Fruit fly (Drosophila melanogaster) whole organism, pupa: ENCODE data around the gene CG43115.
A peak's percentile ranks its signal among the peaks of the same experiment; 100 is the strongest.

Experiments
- CG10348 ChIP-seq: fragments of 200-800 bp; sonication (Bioruptor generic); IDR thresholded peaks from 2 replicates; pipeline ENCODE4 v1.3.6; 2022; ENCODE audit warnings: missing biosample characterization, missing genetic modification characterization
- CG12605 ChIP-seq: fragments of 200-800 bp; sonication (Bioruptor generic); IDR thresholded peaks from 2 replicates; pipeline ENCODE4 v1.3.6; 2022; ENCODE audit warnings: missing biosample characterization, missing genetic modification characterization
- CG13204 ChIP-seq: fragments of 200-800 bp; sonication (Bioruptor generic); optimal IDR thresholded peaks from 2 replicates; lab custom pipeline; 2018; ENCODE audit warnings: missing biosample characterization, mild to moderate bottlenecking, missing genetic modification characterization, moderate library complexity
- CG14655 ChIP-seq: fragments of 200-800 bp; sonication (Bioruptor generic); optimal IDR thresholded peaks from 3 replicates; lab custom pipeline; 2017; ENCODE audit warnings: mild to moderate bottlenecking, missing biosample characterization, missing genetic modification reagents, missing genetic modification characterization
- CG15710 ChIP-seq: fragments of 200-800 bp; sonication (Bioruptor generic); optimal IDR thresholded peaks from 2 replicates; lab custom pipeline; 2018; ENCODE audit warnings: missing biosample characterization, mild to moderate bottlenecking, missing genetic modification characterization, moderate library complexity
- CG17806 ChIP-seq: fragments of 200-800 bp; sonication (Bioruptor generic); optimal IDR thresholded peaks from 2 replicates; lab custom pipeline; 2018; ENCODE audit warnings: missing biosample characterization, mild to moderate bottlenecking, missing genetic modification characterization, moderate library complexity
- CG32121 ChIP-seq: fragments of 200-800 bp; sonication (Bioruptor generic); IDR thresholded peaks from 2 replicates; pipeline ENCODE4 v1.3.6; 2022; ENCODE audit warnings: missing biosample characterization, missing genetic modification characterization
- CG34367 ChIP-seq: fragments of 200-800 bp; sonication (Bioruptor generic); optimal IDR thresholded peaks from 2 replicates; lab custom pipeline; 2018; ENCODE audit warnings: missing biosample characterization, mild to moderate bottlenecking, missing genetic modification characterization
- CG4496 ChIP-seq: fragments of 200-800 bp; sonication (Bioruptor generic); IDR thresholded peaks from 3 replicates; pipeline ENCODE4 v1.3.6; 2022; ENCODE audit warnings: missing biosample characterization, missing genetic modification characterization
- CG8159 ChIP-seq: fragments of 200-800 bp; sonication (Bioruptor generic); optimal IDR thresholded peaks from 3 replicates; lab custom pipeline; 2018; ENCODE audit warnings: missing biosample characterization, mild to moderate bottlenecking, missing genetic modification characterization, moderate library complexity
- CG8301 ChIP-seq: fragments of 200-800 bp; sonication (Bioruptor generic); optimal IDR thresholded peaks from 2 replicates; lab custom pipeline; 2018; ENCODE audit warnings: missing biosample characterization, mild to moderate bottlenecking, missing genetic modification characterization
- CG9948 ChIP-seq: fragments of 200-800 bp; sonication (Bioruptor generic); optimal IDR thresholded peaks from 2 replicates; lab custom pipeline; 2018; ENCODE audit warnings: missing biosample characterization, mild to moderate bottlenecking, missing genetic modification characterization, moderate library complexity
- D1 ChIP-seq: fragments of 200-800 bp; sonication (Bioruptor generic); optimal IDR thresholded peaks from 2 replicates; lab custom pipeline; 2018; ENCODE audit warnings: missing biosample characterization, mild to moderate bottlenecking, missing genetic modification characterization, moderate library complexity
- EcR ChIP-seq: fragments of 200-800 bp; sonication (Bioruptor generic); optimal IDR thresholded peaks from 3 replicates; lab custom pipeline; 2019; ENCODE audit warnings: missing biosample characterization, missing genetic modification characterization, mild to moderate bottlenecking, moderate library complexity, missing genetic modification reagents
- Ets98B ChIP-seq: fragments of 200-800 bp; sonication (Bioruptor generic); IDR thresholded peaks from 2 replicates; pipeline ENCODE4 v1.3.6; 2022; ENCODE audit warnings: missing biosample characterization, missing genetic modification characterization
- Pif1A ChIP-seq: fragments of 200-800 bp; sonication (Bioruptor generic); optimal IDR thresholded peaks from 3 replicates; lab custom pipeline; 2016; ENCODE audit warnings: missing biosample characterization, missing genetic modification characterization
- Pif1B ChIP-seq: fragments of 200-800 bp; sonication (Bioruptor generic); optimal IDR thresholded peaks from 3 replicates; lab custom pipeline; 2016; ENCODE audit warnings: missing biosample characterization, missing genetic modification characterization
- Snoo ChIP-seq: fragments of 200-800 bp; sonication (Bioruptor generic); optimal IDR thresholded peaks from 3 replicates; lab custom pipeline; 2017; ENCODE audit warnings: missing biosample characterization, mild to moderate bottlenecking, missing genetic modification characterization, inconsistent platforms
- fd96Ca ChIP-seq: fragments of 200-800 bp; sonication (Bioruptor generic); IDR thresholded peaks from 3 replicates; pipeline ENCODE4 v1.3.6; 2022; ENCODE audit warnings: missing biosample characterization, missing genetic modification characterization
- gl ChIP-seq: fragments of 200-800 bp; sonication (Bioruptor generic); optimal IDR thresholded peaks from 2 replicates; lab custom pipeline; 2018; ENCODE audit warnings: missing biosample characterization, mild to moderate bottlenecking, missing genetic modification characterization
- rn ChIP-seq: fragments of 200-800 bp; sonication (Bioruptor generic); IDR thresholded peaks from 2 replicates; pipeline ENCODE4 v1.3.6; 2022; ENCODE audit warnings: missing biosample characterization, missing genetic modification characterization

The CG43115 gene

dm6 chrX:6029015-6029414 lies 37.2 kb downstream of the CG43115 start:
- TF ChIP-seq rn (GFP tag; lab: Robert Waterston, UW) (no peak), CG8301 (tag; lab: Kevin White, UChicago) (no peak), CG12605 (no peak), D1 (tag; lab: Kevin White, UChicago) (no peak), CG4496 (GFP tag; lab: Robert Waterston, UW) (no peak), CG10348 (GFP tag; lab: Robert Waterston, UW) (no peak), CG15710 (no peak), CG17806 (no peak), CG13204 (GFP tag; lab: Kevin White, UChicago) (no peak), CG14655 (GFP tag; lab: Kevin White, UChicago) (no peak), Snoo (tag; lab: Kevin White, UChicago) (no peak), EcR (no peak)

dm6 chrX:6027846-6028245 lies 38.4 kb downstream of the CG43115 start:
- peak; percentile 51; the same call in 1 of the 2 replicates for TF ChIP-seq CG32121 (GFP tag; lab: Robert Waterston, UW)
- TF ChIP-seq rn (GFP tag; lab: Robert Waterston, UW): 0 out of 2 replicates have a peak, but pooled peaks have one; percentile 16
- TF ChIP-seq Ets98B (GFP tag; lab: Robert Waterston, UW): peak; percentile 72
- no peak for TF ChIP-seq CG10348 (GFP tag; lab: Robert Waterston, UW)
- TF ChIP-seq CG34367 (tag; lab: Kevin White, UChicago): peak; percentile 56
- peak; percentile 43 for TF ChIP-seq gl (tag; lab: Kevin White, UChicago)
- peak; percentile 65 for TF ChIP-seq CG14655 (GFP tag; lab: Kevin White, UChicago)
- peak; percentile 71 for TF ChIP-seq CG15710
- TF ChIP-seq CG8159 (tag; lab: Kevin White, UChicago): peak; percentile 75
- TF ChIP-seq Pif1A (GFP tag; lab: Kevin White, UChicago): peak; percentile 58
- peak; percentile 87 for TF ChIP-seq CG4496 (GFP tag; lab: Robert Waterston, UW)
- TF ChIP-seq CG9948 (tag; lab: Kevin White, UChicago): peak; percentile 54
- peak; percentile 27 for TF ChIP-seq CG13204 (GFP tag; lab: Kevin White, UChicago)
- TF ChIP-seq CG8301 (tag; lab: Kevin White, UChicago): peak; percentile 56
- TF ChIP-seq Snoo (tag; lab: Kevin White, UChicago): peak; percentile 34
- TF ChIP-seq EcR: no peak
- TF ChIP-seq CG12605: peak; percentile 68
- TF ChIP-seq D1 (tag; lab: Kevin White, UChicago): no peak
- peak; percentile 64 for TF ChIP-seq CG17806
- peak; percentile 53 for TF ChIP-seq Pif1B (GFP tag; lab: Kevin White, UChicago)
- peak; percentile 31; the same call in 1 of the 3 replicates for TF ChIP-seq fd96Ca (GFP tag; lab: Robert Waterston, UW)

dm6 chrX:6024638-6025037 lies 41.6 kb downstream of the CG43115 start:
- TF ChIP-seq CG12605 (no peak), CG34367 (tag; lab: Kevin White, UChicago) (peak; percentile 39), CG4496 (GFP tag; lab: Robert Waterston, UW) (peak; percentile 50; the same call in 1 of the 3 replicates), CG14655 (GFP tag; lab: Kevin White, UChicago) (no peak), CG10348 (GFP tag; lab: Robert Waterston, UW) (no peak), Ets98B (GFP tag; lab: Robert Waterston, UW) (no peak), CG13204 (GFP tag; lab: Kevin White, UChicago) (peak; percentile 6), EcR (peak; percentile 41), Snoo (tag; lab: Kevin White, UChicago) (peak; percentile 27), CG32121 (GFP tag; lab: Robert Waterston, UW) (no peak), D1 (tag; lab: Kevin White, UChicago) (no peak), CG17806 (peak; percentile 54), CG9948 (tag; lab: Kevin White, UChicago) (peak; percentile 38), fd96Ca (GFP tag; lab: Robert Waterston, UW) (no peak), rn (GFP tag; lab: Robert Waterston, UW) (0 out of 2 replicates have a peak, but pooled peaks have one; percentile 10), Pif1A (GFP tag; lab: Kevin White, UChicago) (peak; percentile 22), CG15710 (peak; percentile 66), CG8301 (tag; lab: Kevin White, UChicago) (no peak), gl (tag; lab: Kevin White, UChicago) (peak; percentile 11), Pif1B (GFP tag; lab: Kevin White, UChicago) (peak; percentile 32), CG8159 (tag; lab: Kevin White, UChicago) (peak; percentile 73)

- TF ChIP-seq fd96Ca (GFP tag; lab: Robert Waterston, UW) (no peak), CG15710 (peak; percentile 56), CG13204 (GFP tag; lab: Kevin White, UChicago) (no peak), Pif1A (GFP tag; lab: Kevin White, UChicago) (peak; percentile 51), CG32121 (GFP tag; lab: Robert Waterston, UW) (no peak), Pif1B (GFP tag; lab: Kevin White, UChicago) (peak; percentile 39), CG14655 (GFP tag; lab: Kevin White, UChicago) (peak; percentile 65), CG17806 (peak; percentile 67), EcR (no peak), CG4496 (GFP tag; lab: Robert Waterston, UW) (peak; percentile 27; the same call in 1 of the 3 replicates), CG34367 (tag; lab: Kevin White, UChicago) (peak; percentile 23), CG9948 (tag; lab: Kevin White, UChicago) (peak; percentile 65), rn (GFP tag; lab: Robert Waterston, UW) (no peak), Snoo (tag; lab: Kevin White, UChicago) (peak; percentile 29), CG8159 (tag; lab: Kevin White, UChicago) (peak; percentile 57), Ets98B (GFP tag; lab: Robert Waterston, UW) (no peak), CG12605 (0 out of 2 replicates have a peak, but pooled peaks have one; percentile 36), gl (tag; lab: Kevin White, UChicago) (no peak), CG8301 (tag; lab: Kevin White, UChicago) (peak; percentile 35), D1 (tag; lab: Kevin White, UChicago) (no peak), CG10348 (GFP tag; lab: Robert Waterston, UW) (no peak)
Observed at dm6 chrX:6022090-6022489, 44.1 kb downstream of the CG43115 start.

- TF ChIP-seq EcR: no peak
- no peak for TF ChIP-seq CG12605
- TF ChIP-seq CG8301 (tag; lab: Kevin White, UChicago): no peak
- no peak for TF ChIP-seq Pif1A (GFP tag; lab: Kevin White, UChicago)
- no peak for TF ChIP-seq Pif1B (GFP tag; lab: Kevin White, UChicago)
- 0 out of 3 replicates have a peak, but pooled peaks have one; percentile 12 for TF ChIP-seq fd96Ca (GFP tag; lab: Robert Waterston, UW)
- TF ChIP-seq CG8159 (tag; lab: Kevin White, UChicago): peak; percentile 1
- TF ChIP-seq CG17806: peak; percentile 8
- TF ChIP-seq Snoo (tag; lab: Kevin White, UChicago): peak; percentile 17
- no peak for TF ChIP-seq CG32121 (GFP tag; lab: Robert Waterston, UW)
- TF ChIP-seq, all 21 proteins: peak for 4
Observed at dm6 chrX:6021414-6021813, 44.8 kb downstream of the CG43115 start.
